Worm (Caenorhabditis elegans) whole organism, L2 larva: ENCODE measurements around the gene Y47D7A.18.

ENCODE experiments used
- C34F6.9 ChIP-seq: fragments of 150-350 bp; optimal IDR thresholded peaks from 2 replicates; lab custom pipeline; 2014; ENCODE audit warnings: missing biosample characterization, missing genetic modification characterization
- F13H6.1 ChIP-seq: sonication (generic microtip); optimal IDR thresholded peaks from 2 replicates; lab custom pipeline; 2016; ENCODE audit warnings: missing genetic modification characterization, missing compliant biosample characterization
- R02D3.7 ChIP-seq: fragments of 150-350 bp; optimal IDR thresholded peaks from 2 replicates; lab custom pipeline; 2014; ENCODE audit warnings: missing biosample characterization, missing genetic modification characterization
- Y55F3AM.14 ChIP-seq: fragments of 200-800 bp; sonication (Bioruptor generic); optimal IDR thresholded peaks from 2 replicates; lab custom pipeline; 2018; ENCODE audit warnings: mild to moderate bottlenecking, missing genetic modification characterization, missing compliant biosample characterization
- ZK546.5 ChIP-seq: sonication (generic microtip); optimal IDR thresholded peaks from 2 replicates; lab custom pipeline; 2017; ENCODE audit warnings: missing biosample characterization, missing genetic modification characterization
- alr-1 ChIP-seq: fragments of 150-350 bp; optimal IDR thresholded peaks from 2 replicates; lab custom pipeline; 2014; ENCODE audit warnings: missing biosample characterization, missing genetic modification characterization
- aly-2 ChIP-seq: fragments of 150-350 bp; optimal IDR thresholded peaks from 2 replicates; lab custom pipeline; 2014; ENCODE audit warnings: missing biosample characterization, missing genetic modification characterization
- ama-1 ChIP-seq: fragments of 150-350 bp; optimal IDR thresholded peaks from 2 replicates; lab custom pipeline; 2018; ENCODE audit warnings: inconsistent platforms
- blmp-1 ChIP-seq: sonication (generic microtip); optimal IDR thresholded peaks from 2 replicates; lab custom pipeline; 2017; ENCODE audit warnings: missing genetic modification characterization, mild to moderate bottlenecking, missing compliant biosample characterization, antibody characterized with exemption, moderate library complexity; ENCODE audit not compliant: insufficient read depth
- ceh-16 ChIP-seq: fragments of 150-350 bp; optimal IDR thresholded peaks from 2 replicates; lab custom pipeline; 2014; ENCODE audit warnings: missing biosample characterization, missing genetic modification characterization
- egl-27 ChIP-seq: sonication (generic microtip); optimal IDR thresholded peaks from 3 replicates; lab custom pipeline; 2017; ENCODE audit warnings: missing biosample characterization, missing genetic modification reagents, missing genetic modification characterization
- elt-1 ChIP-seq: fragments of 150-350 bp; optimal IDR thresholded peaks from 2 replicates; lab custom pipeline; 2014; ENCODE audit warnings: missing biosample characterization, missing genetic modification characterization
- elt-3 ChIP-seq: sonication (generic microtip); optimal IDR thresholded peaks from 2 replicates; lab custom pipeline; 2017; ENCODE audit warnings: missing biosample characterization, missing genetic modification characterization
- fos-1 ChIP-seq: fragments of 150-350 bp; optimal IDR thresholded peaks from 2 replicates; lab custom pipeline; 2014; ENCODE audit warnings: missing biosample characterization, missing genetic modification characterization
- gmeb-1 ChIP-seq: fragments of 150-350 bp; optimal IDR thresholded peaks from 2 replicates; lab custom pipeline; 2014; ENCODE audit warnings: missing biosample characterization, missing genetic modification characterization
- lin-13 ChIP-seq: fragments of 150-350 bp; optimal IDR thresholded peaks from 2 replicates; lab custom pipeline; 2014; ENCODE audit warnings: missing biosample characterization, missing genetic modification reagents, missing genetic modification characterization
- lin-39 ChIP-seq: fragments of 150-350 bp; optimal IDR thresholded peaks from 2 replicates; lab custom pipeline; 2014; ENCODE audit warnings: missing biosample characterization, missing genetic modification reagents, missing genetic modification characterization
- lsy-2 ChIP-seq, 2 experiments: fragments of 150-350 bp in 1 of 2; sonication (generic microtip) in 1 of 2; optimal IDR thresholded peaks; 2 replicates each; lab custom pipeline; 2014 to 2017; ENCODE audit warnings: missing biosample characterization in 2 of 2, missing genetic modification characterization in 2 of 2
- mab-5 ChIP-seq: fragments of 150-350 bp; optimal IDR thresholded peaks from 2 replicates; lab custom pipeline; 2014; ENCODE audit warnings: missing biosample characterization, missing genetic modification characterization
- mbf-1 ChIP-seq: sonication (generic microtip); optimal IDR thresholded peaks from 2 replicates; lab custom pipeline; 2017; ENCODE audit warnings: missing biosample characterization, missing genetic modification characterization
- nhr-10 ChIP-seq: sonication (generic microtip); optimal IDR thresholded peaks from 2 replicates; lab custom pipeline; 2017; ENCODE audit warnings: missing biosample characterization, missing genetic modification characterization
- nhr-11 ChIP-seq: fragments of 150-350 bp; optimal IDR thresholded peaks from 2 replicates; lab custom pipeline; 2014; ENCODE audit warnings: missing biosample characterization, missing genetic modification characterization
- nhr-129 ChIP-seq: fragments of 150-350 bp; optimal IDR thresholded peaks from 2 replicates; lab custom pipeline; 2014; ENCODE audit warnings: missing biosample characterization, missing genetic modification characterization
- nhr-21 ChIP-seq: fragments of 150-350 bp; optimal IDR thresholded peaks from 2 replicates; lab custom pipeline; 2014; ENCODE audit warnings: missing biosample characterization, missing genetic modification characterization
- nhr-23 ChIP-seq: fragments of 150-350 bp; optimal IDR thresholded peaks from 2 replicates; lab custom pipeline; 2014; ENCODE audit warnings: missing biosample characterization, missing genetic modification reagents, missing genetic modification characterization
- nhr-237 ChIP-seq: fragments of 150-350 bp; optimal IDR thresholded peaks from 2 replicates; lab custom pipeline; 2014; ENCODE audit warnings: missing biosample characterization, missing genetic modification characterization
- nhr-77 ChIP-seq: fragments of 150-350 bp; optimal IDR thresholded peaks from 2 replicates; lab custom pipeline; 2014; ENCODE audit warnings: missing biosample characterization, missing genetic modification characterization
- sem-4 ChIP-seq: fragments of 150-350 bp; optimal IDR thresholded peaks from 2 replicates; lab custom pipeline; 2014; ENCODE audit warnings: missing biosample characterization, missing genetic modification reagents, missing genetic modification characterization
- skn-1 ChIP-seq: sonication (generic microtip); optimal IDR thresholded peaks from 2 replicates; lab custom pipeline; 2017; ENCODE audit warnings: missing biosample characterization, missing genetic modification characterization
- sma-3 ChIP-seq: sonication (generic microtip); optimal IDR thresholded peaks from 2 replicates; lab custom pipeline; 2016; ENCODE audit warnings: missing genetic modification reagents, missing genetic modification characterization, missing compliant biosample characterization
- sma-9 ChIP-seq, 2 experiments: fragments of 150-350 bp in 1 of 2; sonication (generic microtip) in 1 of 2; optimal IDR thresholded peaks; 2 replicates each; lab custom pipeline; 2014 to 2016; ENCODE audit warnings: missing genetic modification characterization in 2 of 2, mild to moderate bottlenecking in 1 of 2, missing biosample characterization in 1 of 2, missing compliant biosample characterization in 1 of 2, missing genetic modification reagents in 1 of 2, moderate library complexity in 1 of 2
- snpc-4 ChIP-seq: fragments of 150-350 bp; optimal IDR thresholded peaks from 2 replicates; lab custom pipeline; 2014; ENCODE audit warnings: missing biosample characterization, missing genetic modification characterization
- unc-39 ChIP-seq: fragments of 150-350 bp; optimal IDR thresholded peaks from 2 replicates; lab custom pipeline; 2014; ENCODE audit warnings: missing biosample characterization, missing genetic modification characterization
- unc-55 ChIP-seq: fragments of 150-350 bp; sonication (generic microtip); optimal IDR thresholded peaks from 3 replicates; lab custom pipeline; 2014; ENCODE audit warnings: missing biosample characterization, missing genetic modification reagents, missing genetic modification characterization
- unc-62 ChIP-seq: fragments of 150-350 bp; optimal IDR thresholded peaks from 2 replicates; lab custom pipeline; 2014; ENCODE audit warnings: missing biosample characterization, missing genetic modification reagents, missing genetic modification characterization
- ztf-1 ChIP-seq: fragments of 200-800 bp; sonication (Bioruptor generic); conservative IDR thresholded peaks from 2 replicates; pipeline ENCODE4 v1.3.6; 2022; ENCODE audit warnings: missing genetic modification characterization, missing compliant biosample characterization
- ztf-11 ChIP-seq: sonication (generic microtip); optimal IDR thresholded peaks from 2 replicates; lab custom pipeline; 2017; ENCODE audit warnings: missing biosample characterization, missing genetic modification characterization
- ztf-4 ChIP-seq: fragments of 150-350 bp; optimal IDR thresholded peaks from 2 replicates; lab custom pipeline; 2014; ENCODE audit warnings: missing biosample characterization, missing genetic modification characterization

Gene Y47D7A.18

ce11 chrV:4411714-4412113 is 4.9 kb downstream of the Y47D7A.18 start, which contains the start of gene Y47D7A.17:
TSS of gene Y47D7A.17 (minus strand) at chrV:4411814.
- TF ChIP-seq unc-62 (GFP tag; lab: Kevin White, UChicago) (no peak), ZK546.5 (tag; lab: Kevin White, UChicago) (no peak), aly-2 (tag; lab: Kevin White, UChicago) (no peak), egl-27 (tag; lab: Kevin White, UChicago) (no peak), fos-1 (no peak), snpc-4 (tag; lab: Kevin White, UChicago) (no peak), sem-4 (no peak), lin-39 (tag; lab: Kevin White, UChicago) (no peak), sma-3 (GFP tag; lab: Kevin White, UChicago) (no peak), lin-13 (GFP tag; lab: Kevin White, UChicago) (no peak), skn-1 (tag; lab: Kevin White, UChicago) (no peak), nhr-77 (no peak), C34F6.9 (no peak), elt-1 (tag; lab: Kevin White, UChicago) (no peak), nhr-11 (tag; lab: Kevin White, UChicago) (no peak), mab-5 (tag; lab: Kevin White, UChicago) (no peak)

DNA sequence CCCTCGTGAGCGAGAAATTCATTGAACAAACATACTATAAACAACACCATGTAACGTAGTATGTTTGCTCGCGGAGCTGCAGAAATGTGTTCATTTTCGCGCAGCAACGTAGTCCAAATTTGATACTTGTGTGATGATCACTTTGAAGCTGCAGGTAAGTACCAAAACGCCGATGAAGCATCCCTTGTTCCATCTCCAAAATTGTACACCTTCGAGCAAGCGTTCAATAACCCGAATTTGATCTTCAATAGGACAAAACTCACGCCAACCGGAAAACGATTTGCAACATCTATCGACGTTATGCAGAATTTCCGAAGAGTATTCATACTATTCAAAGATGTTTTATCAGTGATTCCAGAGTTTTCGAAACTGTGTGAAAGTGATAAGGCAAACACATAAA is 6.0 kb downstream of the Y47D7A.18 start, which contains the start of gene Y47D7A.3:
TSS of gene Y47D7A.3 (plus strand) at position 301 of the 400 bp plus-strand sequence.
- TF ChIP-seq nhr-21 (tag; lab: Kevin White, UChicago) (no peak), ztf-11 (tag; lab: Kevin White, UChicago) (no peak), elt-1 (tag; lab: Kevin White, UChicago) (no peak), unc-39 (tag; lab: Kevin White, UChicago) (no peak), Y55F3AM.14 (GFP tag; lab: Kevin White, UChicago) (no peak), unc-55 (GFP tag; lab: Kevin White, UChicago) (no peak), gmeb-1 (tag; lab: Kevin White, UChicago) (no peak), F13H6.1 (tag; lab: Kevin White, UChicago) (no peak), nhr-23 (tag; lab: Kevin White, UChicago) (no peak)

DNA sequence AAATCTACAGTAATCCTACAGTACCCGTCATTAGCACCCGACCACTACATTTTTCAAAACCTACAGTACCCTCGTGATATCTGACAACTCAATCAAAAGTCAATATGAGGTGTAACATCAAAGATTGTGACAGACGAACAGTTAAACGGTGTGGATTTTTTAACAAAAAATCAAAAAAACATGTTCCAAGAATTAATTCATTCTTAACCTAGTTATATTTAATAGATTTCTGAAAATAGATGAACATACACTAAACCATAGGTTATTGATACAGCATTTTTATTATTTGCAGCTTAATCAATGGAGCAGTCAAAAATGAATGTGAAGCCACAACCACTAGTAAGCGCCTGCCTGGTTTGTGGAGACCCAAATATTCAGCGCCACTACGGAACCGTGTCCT is 9.1 kb downstream of the Y47D7A.18 start, which contains the start of gene nhr-118:
TSS of gene nhr-118 (plus strand) at position 301 of the 400 bp plus-strand sequence.
- no peak for TF ChIP-seq alr-1 (tag; lab: Kevin White, UChicago)
- TF ChIP-seq blmp-1 = no peak
- no peak for TF ChIP-seq C34F6.9
- no peak for TF ChIP-seq nhr-10
- TF ChIP-seq nhr-21 (tag; lab: Kevin White, UChicago) = no peak
- TF ChIP-seq ztf-1 (GFP tag; lab: Robert Waterston, UW) = no peak
- TF ChIP-seq elt-3 (tag; lab: Kevin White, UChicago) = no peak
- no peak for TF ChIP-seq nhr-129 (tag; lab: Kevin White, UChicago)
- TF ChIP-seq Y55F3AM.14 (GFP tag; lab: Kevin White, UChicago) = no peak
- TF ChIP-seq ztf-11 (tag; lab: Kevin White, UChicago) = no peak
- TF ChIP-seq aly-2 (tag; lab: Kevin White, UChicago) = no peak
- no peak for TF ChIP-seq unc-39 (tag; lab: Kevin White, UChicago)
- no peak for TF ChIP-seq lin-13 (GFP tag; lab: Kevin White, UChicago)
- no peak for TF ChIP-seq lsy-2 (tag; optimal IDR thresholded peaks at IDR 0.05; lab: Kevin White, UChicago)

- TF ChIP-seq blmp-1 = no peak
- TF ChIP-seq lsy-2 (tag; optimal IDR thresholded peaks at IDR 0.05; lab: Kevin White, UChicago) = no peak
- TF ChIP-seq aly-2 (tag; lab: Kevin White, UChicago) = no peak
- no peak for TF ChIP-seq ceh-16
- no peak for TF ChIP-seq elt-1 (tag; lab: Kevin White, UChicago)
- TF ChIP-seq lin-13 (GFP tag; lab: Kevin White, UChicago) = no peak
- no peak for TF ChIP-seq nhr-237 (tag; lab: Kevin White, UChicago)
- no peak for TF ChIP-seq mbf-1
- TF ChIP-seq snpc-4 (tag; lab: Kevin White, UChicago) = no peak
- no peak for TF ChIP-seq sma-9 (GFP tag; optimal IDR thresholded peaks at IDR 0.05; lab: Kevin White, UChicago)
- no peak for TF ChIP-seq sma-9 (tag; optimal IDR thresholded peaks at IDR 0.05; lab: Kevin White, UChicago)
- no peak for TF ChIP-seq R02D3.7
- no peak for TF ChIP-seq alr-1 (tag; lab: Kevin White, UChicago)
- no peak for TF ChIP-seq unc-55 (GFP tag; lab: Kevin White, UChicago)
- no peak for TF ChIP-seq ztf-1 (GFP tag; lab: Robert Waterston, UW)
- no peak for TF ChIP-seq ztf-4 (tag; lab: Kevin White, UChicago)
- no peak for TF ChIP-seq ama-1 (lab: Kevin White, UChicago)
- TF ChIP-seq unc-39 (tag; lab: Kevin White, UChicago) = no peak
- no peak for TF ChIP-seq nhr-21 (tag; lab: Kevin White, UChicago)
Measured at ce11 chrV:4401865-4402264, 14.7 kb downstream of the Y47D7A.18 start, which contains the start of gene F13A2.5. TSS of gene F13A2.5 (minus strand) at chrV:4401965.
